Fruit fly (Drosophila melanogaster) whole organism, embryonic: ENCODE data around the gene CG42693.

Experiments
- Adf1 ChIP-seq: fragments of 200-800 bp; sonication (Bioruptor generic); IDR thresholded peaks from 2 replicates; pipeline ENCODE4 v1.3.6; 2022; ENCODE audit warnings: missing biosample characterization, missing genetic modification characterization
- CG10274 ChIP-seq: fragments of 200-800 bp; sonication (Bioruptor generic); optimal IDR thresholded peaks from 3 replicates; lab custom pipeline; 2017; ENCODE audit warnings: missing biosample characterization, mild to moderate bottlenecking, missing genetic modification characterization
- CG10543 ChIP-seq: fragments of 200-800 bp; sonication (Bioruptor generic); optimal IDR thresholded peaks from 3 replicates; lab custom pipeline; 2017; ENCODE audit warnings: missing biosample characterization, mild to moderate bottlenecking, missing genetic modification characterization, moderate library complexity
- CG11247 ChIP-seq: fragments of 200-800 bp; sonication (Bioruptor generic); IDR thresholded peaks from 2 replicates; pipeline ENCODE4 v1.3.6; 2022; ENCODE audit warnings: missing biosample characterization, missing genetic modification characterization
- CG12391 ChIP-seq: fragments of 200-800 bp; sonication (Bioruptor generic); optimal IDR thresholded peaks from 3 replicates; lab custom pipeline; 2018; ENCODE audit warnings: missing biosample characterization, mild to moderate bottlenecking, missing genetic modification characterization, moderate library complexity
- CG12659 ChIP-seq: fragments of 200-800 bp; sonication (Bioruptor generic); optimal IDR thresholded peaks from 3 replicates; lab custom pipeline; 2017; ENCODE audit warnings: mild to moderate bottlenecking, missing biosample characterization, missing genetic modification reagents, missing genetic modification characterization
- CG13287 ChIP-seq: fragments of 200-800 bp; sonication (Bioruptor generic); IDR thresholded peaks from 2 replicates; pipeline ENCODE4 v1.3.6; 2022; ENCODE audit warnings: missing biosample characterization, missing genetic modification characterization; ENCODE audit not compliant: partially characterized antibody
- CG13624 ChIP-seq: fragments of 200-800 bp; sonication (Bioruptor generic); optimal IDR thresholded peaks from 2 replicates; lab custom pipeline; 2016; ENCODE audit warnings: missing biosample characterization, missing genetic modification characterization
- CG14050 ChIP-seq: fragments of 200-800 bp; sonication (Bioruptor generic); IDR thresholded peaks from 3 replicates; pipeline ENCODE4 v1.3.6; 2022; ENCODE audit warnings: missing biosample characterization, missing genetic modification characterization
- CG14860 ChIP-seq: fragments of 200-800 bp; sonication (Bioruptor generic); IDR thresholded peaks from 3 replicates; pipeline ENCODE4 v1.3.6; 2022; ENCODE audit warnings: missing biosample characterization, missing genetic modification characterization; ENCODE audit not compliant: partially characterized antibody
- CG1647 ChIP-seq: fragments of 200-800 bp; sonication (Bioruptor generic); optimal IDR thresholded peaks from 3 replicates; lab custom pipeline; 2016; ENCODE audit warnings: missing biosample characterization, missing genetic modification characterization
- CG2712 ChIP-seq: fragments of 200-800 bp; optimal IDR thresholded peaks from 3 replicates; lab custom pipeline; 2019; ENCODE audit warnings: missing biosample characterization, mild to moderate bottlenecking, missing genetic modification characterization, moderate library complexity
- CG42726 ChIP-seq: fragments of 200-800 bp; sonication (Bioruptor generic); IDR thresholded peaks from 2 replicates; pipeline ENCODE4 v1.3.6; 2022; ENCODE audit warnings: missing biosample characterization, missing genetic modification characterization; ENCODE audit not compliant: partially characterized antibody
- CG5245 ChIP-seq: fragments of 200-800 bp; sonication (Bioruptor generic); optimal IDR thresholded peaks from 3 replicates; lab custom pipeline; 2016; ENCODE audit warnings: missing biosample characterization, missing genetic modification characterization
- CG6683 ChIP-seq: fragments of 200-800 bp; sonication (Bioruptor generic); optimal IDR thresholded peaks from 2 replicates; lab custom pipeline; 2017; ENCODE audit warnings: missing biosample characterization, mild to moderate bottlenecking, missing genetic modification characterization, missing genetic modification reagents
- CG7928 ChIP-seq: fragments of 200-800 bp; sonication (Bioruptor generic); optimal IDR thresholded peaks from 2 replicates; lab custom pipeline; 2017; ENCODE audit warnings: missing biosample characterization, mild to moderate bottlenecking, missing genetic modification characterization
- CG7963 ChIP-seq: fragments of 200-800 bp; sonication (Bioruptor generic); IDR thresholded peaks from 3 replicates; pipeline ENCODE4 v1.3.6; 2022; ENCODE audit warnings: missing biosample characterization, missing genetic modification characterization; ENCODE audit not compliant: partially characterized antibody
- CG7987 ChIP-seq: fragments of 200-800 bp; sonication (Bioruptor generic); optimal IDR thresholded peaks from 2 replicates; lab custom pipeline; 2018; ENCODE audit warnings: missing biosample characterization, mild to moderate bottlenecking, missing genetic modification characterization, moderate library complexity
- CG8089 ChIP-seq: fragments of 200-800 bp; sonication (Bioruptor generic); optimal IDR thresholded peaks from 3 replicates; lab custom pipeline; 2016; ENCODE audit warnings: missing biosample characterization, missing genetic modification characterization
- CG8359 ChIP-seq: fragments of 200-800 bp; sonication (Bioruptor generic); optimal IDR thresholded peaks from 2 replicates; lab custom pipeline; 2017; ENCODE audit warnings: missing biosample characterization, mild to moderate bottlenecking, missing genetic modification characterization, borderline replicate concordance
- CG9797 ChIP-seq: fragments of 200-800 bp; sonication (Bioruptor generic); optimal IDR thresholded peaks from 3 replicates; lab custom pipeline; 2018; ENCODE audit warnings: missing biosample characterization, mild to moderate bottlenecking, missing genetic modification characterization
- Deaf1 ChIP-seq: fragments of 200-800 bp; optimal IDR thresholded peaks from 3 replicates; lab custom pipeline; 2019; ENCODE audit warnings: missing biosample characterization, mild to moderate bottlenecking, missing genetic modification characterization, moderate library complexity
- Gsc ChIP-seq: fragments of 200-800 bp; sonication (Bioruptor generic); IDR thresholded peaks from 2 replicates; pipeline ENCODE4 v1.3.6; 2022; ENCODE audit warnings: missing biosample characterization, missing genetic modification characterization
- HHEX ChIP-seq: fragments of 200-800 bp; sonication (Bioruptor generic); optimal IDR thresholded peaks from 3 replicates; lab custom pipeline; 2017; ENCODE audit warnings: missing biosample characterization, mild to moderate bottlenecking, missing genetic modification characterization, missing genetic modification reagents
- Hmr ChIP-seq: fragments of 200-800 bp; sonication (Bioruptor generic); optimal IDR thresholded peaks from 3 replicates; lab custom pipeline; 2017; ENCODE audit warnings: mild to moderate bottlenecking, missing biosample characterization, missing genetic modification reagents, missing genetic modification characterization
- Lim3 ChIP-seq: fragments of 200-800 bp; sonication (Bioruptor generic); IDR thresholded peaks from 2 replicates; pipeline ENCODE4 v1.3.6; 2022; ENCODE audit warnings: missing biosample characterization, missing genetic modification characterization
- Six4 ChIP-seq: fragments of 200-800 bp; sonication (Bioruptor generic); optimal IDR thresholded peaks from 2 replicates; lab custom pipeline; 2016; ENCODE audit warnings: missing biosample characterization, missing genetic modification characterization
- ac ChIP-seq: fragments of 200-800 bp; sonication (Bioruptor generic); optimal IDR thresholded peaks from 3 replicates; lab custom pipeline; 2017; ENCODE audit warnings: missing biosample characterization, mild to moderate bottlenecking, missing genetic modification characterization
- amos ChIP-seq: fragments of 200-800 bp; sonication (Bioruptor generic); IDR thresholded peaks from 2 replicates; pipeline ENCODE4 v1.3.6; 2022; ENCODE audit warnings: missing biosample characterization, missing genetic modification characterization; ENCODE audit not compliant: partially characterized antibody
- bsh ChIP-seq, 2 experiments: fragments of 200-800 bp; sonication (Bioruptor generic); optimal IDR thresholded peaks; 2 replicates each; lab custom pipeline; 2017 to 2018; ENCODE audit warnings: mild to moderate bottlenecking in 2 of 2, missing biosample characterization in 2 of 2, missing genetic modification characterization in 2 of 2, moderate library complexity in 1 of 2
- chn ChIP-seq: fragments of 200-800 bp; sonication (Bioruptor generic); optimal IDR thresholded peaks from 2 replicates; lab custom pipeline; 2016; ENCODE audit warnings: missing biosample characterization, missing genetic modification characterization
- danr ChIP-seq: fragments of 200-800 bp; sonication (Bioruptor generic); IDR thresholded peaks from 2 replicates; pipeline ENCODE4 v1.3.6; 2022; ENCODE audit warnings: missing biosample characterization, missing genetic modification characterization
- ems ChIP-seq: fragments of 200-800 bp; sonication (Bioruptor generic); optimal IDR thresholded peaks from 3 replicates; lab custom pipeline; 2016; ENCODE audit warnings: missing biosample characterization, missing genetic modification characterization
- en ChIP-seq: fragments of 200-800 bp; sonication (Bioruptor generic); optimal IDR thresholded peaks from 2 replicates; lab custom pipeline; 2016; ENCODE audit warnings: missing biosample characterization, missing genetic modification characterization
- ewg ChIP-seq: fragments of 200-800 bp; sonication (Bioruptor generic); optimal IDR thresholded peaks from 3 replicates; lab custom pipeline; 2017; ENCODE audit warnings: mild to moderate bottlenecking, missing biosample characterization, missing genetic modification reagents, missing genetic modification characterization
- fd96Cb ChIP-seq: fragments of 200-800 bp; sonication (Bioruptor generic); optimal IDR thresholded peaks from 2 replicates; lab custom pipeline; 2018; ENCODE audit warnings: missing biosample characterization, mild to moderate bottlenecking, missing genetic modification characterization, moderate library complexity
- gcm2 ChIP-seq: fragments of 200-800 bp; sonication (Bioruptor generic); optimal IDR thresholded peaks from 2 replicates; lab custom pipeline; 2016; ENCODE audit warnings: missing biosample characterization, missing genetic modification characterization
- gfzf ChIP-seq: fragments of 200-800 bp; sonication (Bioruptor generic); optimal IDR thresholded peaks from 2 replicates; lab custom pipeline; 2016; ENCODE audit warnings: missing biosample characterization, mild to moderate bottlenecking, missing genetic modification characterization, moderate library complexity
- grn ChIP-seq: fragments of 200-800 bp; sonication (Bioruptor generic); optimal IDR thresholded peaks from 3 replicates; lab custom pipeline; 2017; ENCODE audit warnings: missing biosample characterization, missing genetic modification characterization
- h ChIP-seq: fragments of >200 bp; optimal IDR thresholded peaks from 2 replicates; lab custom pipeline; 2017
- jing ChIP-seq: fragments of 200-800 bp; sonication (Bioruptor generic); optimal IDR thresholded peaks from 2 replicates; lab custom pipeline; 2018; ENCODE audit warnings: missing biosample characterization, mild to moderate bottlenecking, missing genetic modification characterization
- nmo ChIP-seq: fragments of 200-800 bp; sonication (Bioruptor generic); optimal IDR thresholded peaks from 2 replicates; lab custom pipeline; 2018; ENCODE audit warnings: missing biosample characterization, mild to moderate bottlenecking, missing genetic modification characterization, moderate library complexity
- org-1 ChIP-seq: fragments of 200-800 bp; sonication (Bioruptor generic); optimal IDR thresholded peaks from 2 replicates; lab custom pipeline; 2017; ENCODE audit warnings: missing biosample characterization, missing genetic modification characterization
- peb ChIP-seq: fragments of 200-800 bp; sonication (Bioruptor generic); IDR thresholded peaks from 2 replicates; pipeline ENCODE4 v1.3.6; 2022; ENCODE audit warnings: missing biosample characterization, missing genetic modification characterization
- seq ChIP-seq: fragments of 200-800 bp; sonication (Bioruptor generic); IDR thresholded peaks from 2 replicates; pipeline ENCODE4 v1.3.6; 2022; ENCODE audit warnings: missing biosample characterization, missing genetic modification characterization
- ttk ChIP-seq: fragments of 200-800 bp; sonication (Bioruptor generic); IDR thresholded peaks from 2 replicates; pipeline ENCODE4 v2.1.2; 2022; ENCODE audit warnings: missing biosample characterization, missing genetic modification characterization
- wek ChIP-seq: fragments of 200-800 bp; sonication (Bioruptor generic); optimal IDR thresholded peaks from 3 replicates; lab custom pipeline; 2018; ENCODE audit warnings: missing biosample characterization, mild to moderate bottlenecking, missing genetic modification characterization, moderate library complexity
- yki ChIP-seq: fragments of >200 bp; optimal IDR thresholded peaks from 3 replicates; lab custom pipeline; 2018
- zen ChIP-seq: fragments of 200-800 bp; sonication (Bioruptor generic); optimal IDR thresholded peaks from 3 replicates; lab custom pipeline; 2018; ENCODE audit warnings: missing biosample characterization, mild to moderate bottlenecking, missing genetic modification characterization, moderate library complexity

The CG42693 gene

DNA sequence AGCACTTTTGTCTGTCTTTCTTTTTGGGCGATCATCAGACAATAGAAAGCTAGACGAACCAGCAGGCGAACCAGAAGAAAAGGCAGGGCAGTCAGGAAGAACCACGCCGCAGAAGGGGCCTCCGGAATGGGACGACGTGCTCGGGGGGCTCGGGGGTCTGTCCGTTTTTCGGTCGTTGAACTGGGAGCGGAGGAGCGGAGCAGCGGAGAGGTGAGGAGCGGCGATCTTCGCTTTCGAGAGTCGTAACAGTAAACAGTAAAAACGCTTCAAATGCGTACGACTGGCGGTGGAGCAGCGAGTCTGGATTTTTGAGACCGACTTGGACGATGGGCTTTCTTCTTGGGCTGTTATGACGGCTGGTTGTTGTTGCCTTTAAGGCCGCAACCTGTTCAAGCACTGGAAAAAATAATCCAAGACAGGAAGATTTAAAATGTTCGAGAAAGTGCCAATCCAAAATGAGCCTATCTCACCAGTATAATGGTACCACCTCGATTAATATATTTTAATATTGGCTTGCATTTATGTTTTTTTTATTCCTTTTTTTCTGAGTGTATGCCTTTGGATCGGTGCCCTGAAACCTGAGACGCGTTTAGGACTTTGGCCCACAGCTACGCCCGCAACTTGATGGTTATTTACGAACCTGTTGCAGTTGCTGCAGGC lies 21.3 kb downstream of the CG42693 start (continued):
- TF ChIP-seq HHEX = peak; percentile 70
- TF ChIP-seq CG11247 (GFP tag; lab: Robert Waterston, UW) = no peak
- TF ChIP-seq gfzf = no peak
- TF ChIP-seq h (lab: Kevin White, UChicago) = no peak
- no peak for TF ChIP-seq CG7928 (GFP tag; lab: Kevin White, UChicago)
- peak; percentile 74 for TF ChIP-seq wek (GFP tag; lab: Kevin White, UChicago)
- peak; percentile 89 to 98 for TF ChIP-seq bsh (GFP tag; optimal IDR thresholded peaks at IDR 0.05; lab: Kevin White, UChicago)
- no peak for TF ChIP-seq grn
- no peak for TF ChIP-seq CG13287
- peak; percentile 94 for TF ChIP-seq nmo (GFP tag; lab: Kevin White, UChicago)
- no peak for TF ChIP-seq Adf1 (GFP tag; lab: Robert Waterston, UW)
- peak; percentile 93 for TF ChIP-seq CG12391 (tag; lab: Kevin White, UChicago)
- peak; percentile 78 for TF ChIP-seq gcm2 (GFP tag; lab: Kevin White, UChicago)
- TF ChIP-seq CG7963 (GFP tag; lab: Robert Waterston, UW) = no peak
- TF ChIP-seq danr = peak; percentile 76
- TF ChIP-seq org-1 = peak; percentile 76
- TF ChIP-seq fd96Cb (tag; lab: Kevin White, UChicago) = peak; percentile 95
- peak; percentile 84 for TF ChIP-seq ewg (GFP tag; lab: Kevin White, UChicago)
- peak; percentile 60; the same call in 2 of the 3 replicates for TF ChIP-seq CG14050 (GFP tag; lab: Robert Waterston, UW)
- peak; percentile 73 for TF ChIP-seq ac (GFP tag; lab: Kevin White, UChicago)
- peak; percentile 95 for TF ChIP-seq CG2712 (tag; lab: Kevin White, UChicago)
- 0 out of 2 replicates have a peak, but pooled peaks have one; percentile 27 for TF ChIP-seq Lim3 (GFP tag; lab: Robert Waterston, UW)
- TF ChIP-seq CG5245 = peak; percentile 92
- TF ChIP-seq CG10543 (GFP tag; lab: Kevin White, UChicago) = peak; percentile 40
- TF ChIP-seq zen = peak; percentile 88
- TF ChIP-seq CG7987 (GFP tag; lab: Kevin White, UChicago) = peak; percentile 25
- TF ChIP-seq CG42726 = no peak
- TF ChIP-seq jing (GFP tag; lab: Kevin White, UChicago) = peak; percentile 84
- TF ChIP-seq seq = peak; percentile 57
- TF ChIP-seq amos (GFP tag; lab: Robert Waterston, UW) = no peak
- peak; percentile 90 for TF ChIP-seq CG8089
- peak; percentile 67 for TF ChIP-seq CG1647 (GFP tag; lab: Kevin White, UChicago)
- peak; percentile 75 for TF ChIP-seq Gsc
- TF ChIP-seq CG8359 = peak; percentile 87
- peak; percentile 6 for TF ChIP-seq Hmr (GFP tag; lab: Kevin White, UChicago)
- peak; percentile 93 for TF ChIP-seq chn (GFP tag; lab: Kevin White, UChicago)
- peak; percentile 74 for TF ChIP-seq CG12659 (GFP tag; lab: Kevin White, UChicago)
- peak; percentile 83 for TF ChIP-seq peb (GFP tag; lab: Robert Waterston, UW)
- TF ChIP-seq Deaf1 (tag; lab: Kevin White, UChicago) = peak; percentile 35
- peak; percentile 36 for TF ChIP-seq CG13624 (GFP tag; lab: Kevin White, UChicago)
- TF ChIP-seq CG10274 (GFP tag; lab: Kevin White, UChicago) = peak; percentile 46
- peak; percentile 83 for TF ChIP-seq en (GFP tag; lab: Kevin White, UChicago)
- peak; percentile 40 for TF ChIP-seq CG6683 (GFP tag; lab: Kevin White, UChicago)
- no peak for TF ChIP-seq CG14860
- peak; percentile 91 for TF ChIP-seq ttk (GFP tag; lab: Robert Waterston, UW)
- peak; percentile 29 for TF ChIP-seq CG9797 (GFP tag; lab: Kevin White, UChicago)
- peak; percentile 82 for TF ChIP-seq ems
- no peak for TF ChIP-seq yki (lab: Kevin White, UChicago)
- TF ChIP-seq Six4 (GFP tag; lab: Kevin White, UChicago) = peak; percentile 90
